Worm (Caenorhabditis elegans) whole organism, young adult: ENCODE data around the gene Y105C5B.3.

ENCODE experiments used
- B0336.3 ChIP-seq: fragments of 200-800 bp; sonication (Bioruptor generic); IDR thresholded peaks from 2 replicates; pipeline ENCODE4 v1.3.6; 2022; ENCODE audit warnings: missing genetic modification characterization, missing compliant biosample characterization
- D2030.7 ChIP-seq: fragments of 200-800 bp; sonication (Bioruptor generic); IDR thresholded peaks from 2 replicates; pipeline ENCODE4 v1.3.6; 2022; ENCODE audit warnings: missing genetic modification reagents, missing genetic modification characterization, missing compliant biosample characterization
- F10E7.11 ChIP-seq: sonication (generic microtip); optimal IDR thresholded peaks from 2 replicates; lab custom pipeline; 2017; ENCODE audit warnings: mild to moderate bottlenecking, missing genetic modification characterization, moderate library complexity, missing compliant biosample characterization
- F23B12.7 ChIP-seq: sonication (generic microtip); optimal IDR thresholded peaks from 2 replicates; lab custom pipeline; 2017; ENCODE audit warnings: missing genetic modification characterization, mild to moderate bottlenecking, missing compliant biosample characterization, antibody characterized with exemption, moderate library complexity; ENCODE audit not compliant: insufficient read depth
- F33H1.4 ChIP-seq: fragments of 200-800 bp; sonication (Bioruptor generic); IDR thresholded peaks from 2 replicates; pipeline ENCODE4 v1.3.6; 2022; ENCODE audit warnings: missing genetic modification reagents, missing genetic modification characterization, missing compliant biosample characterization
- F37B4.10 ChIP-seq: fragments of 200-800 bp; sonication (Bioruptor generic); IDR thresholded peaks from 2 replicates; pipeline ENCODE4 v1.3.6; 2022; ENCODE audit warnings: missing genetic modification characterization, missing compliant biosample characterization
- aptf-2 ChIP-seq: fragments of 200-800 bp; sonication (Bioruptor generic); conservative IDR thresholded peaks from 2 replicates; pipeline ENCODE4 v1.3.6; 2022; ENCODE audit warnings: missing genetic modification reagents, missing genetic modification characterization, missing compliant biosample characterization
- aptf-3 ChIP-seq: fragments of 200-800 bp; sonication (Bioruptor generic); IDR thresholded peaks from 2 replicates; pipeline ENCODE4 v1.3.6; 2022; ENCODE audit warnings: missing genetic modification characterization, missing compliant biosample characterization
- athp-1 ChIP-seq: sonication (generic microtip); optimal IDR thresholded peaks from 2 replicates; lab custom pipeline; 2017; ENCODE audit warnings: mild to moderate bottlenecking, missing genetic modification characterization, missing compliant biosample characterization
- attf-3 ChIP-seq: fragments of 200-800 bp; sonication (Bioruptor generic); conservative IDR thresholded peaks from 2 replicates; pipeline ENCODE4 v1.3.6; 2022; ENCODE audit warnings: missing genetic modification reagents, missing genetic modification characterization, missing compliant biosample characterization
- attf-6 ChIP-seq: fragments of 200-800 bp; sonication (Bioruptor generic); IDR thresholded peaks from 2 replicates; pipeline ENCODE4 v1.3.6; 2022; ENCODE audit warnings: missing genetic modification reagents, missing genetic modification characterization, missing compliant biosample characterization
- ceh-91 ChIP-seq: fragments of 200-800 bp; sonication (Bioruptor generic); IDR thresholded peaks from 2 replicates; pipeline ENCODE4 v1.3.6; 2022; ENCODE audit warnings: missing genetic modification reagents, missing genetic modification characterization, missing compliant biosample characterization
- die-1 ChIP-seq: sonication (generic microtip); optimal IDR thresholded peaks from 2 replicates; lab custom pipeline; 2016; ENCODE audit warnings: missing genotype, mild to moderate bottlenecking, missing genetic modification characterization, missing compliant biosample characterization
- dox-1 ChIP-seq: fragments of 200-800 bp; sonication (Bioruptor generic); IDR thresholded peaks from 2 replicates; pipeline ENCODE4 v1.3.6; 2022; ENCODE audit warnings: missing genetic modification reagents, missing genetic modification characterization, missing compliant biosample characterization
- him-1 ChIP-seq: sonication (generic microtip); optimal IDR thresholded peaks from 2 replicates; lab custom pipeline; 2016; ENCODE audit warnings: missing genotype, missing genetic modification reagents, missing genetic modification characterization, missing compliant biosample characterization
- hmg-20 ChIP-seq: fragments of 200-800 bp; sonication (Bioruptor generic); IDR thresholded peaks from 2 replicates; pipeline ENCODE4 v1.3.6; 2022; ENCODE audit warnings: missing genetic modification reagents, missing genetic modification characterization, missing compliant biosample characterization
- lag-1 ChIP-seq: fragments of 200-800 bp; sonication (Bioruptor generic); IDR thresholded peaks from 2 replicates; pipeline ENCODE4 v1.3.6; 2022; ENCODE audit warnings: missing genetic modification reagents, missing genetic modification characterization, missing compliant biosample characterization
- lin-54 ChIP-seq: fragments of 200-800 bp; sonication (Bioruptor generic); optimal IDR thresholded peaks from 2 replicates; lab custom pipeline; 2018; ENCODE audit warnings: mild to moderate bottlenecking, missing genetic modification characterization, missing compliant biosample characterization
- lsy-27 ChIP-seq: sonication (generic microtip); optimal IDR thresholded peaks from 2 replicates; lab custom pipeline; 2017; ENCODE audit warnings: missing genetic modification characterization, mild to moderate bottlenecking, missing compliant biosample characterization, antibody characterized with exemption, missing genotype, borderline replicate concordance; ENCODE audit not compliant: insufficient read depth
- madf-3 ChIP-seq: fragments of 200-800 bp; sonication (Bioruptor generic); IDR thresholded peaks from 2 replicates; pipeline ENCODE4 v1.3.6; 2022; ENCODE audit warnings: missing genetic modification reagents, missing genetic modification characterization, missing compliant biosample characterization
- madf-8 ChIP-seq: fragments of 200-800 bp; sonication (Bioruptor generic); conservative IDR thresholded peaks from 2 replicates; pipeline ENCODE4 v1.3.6; 2022; ENCODE audit warnings: missing genetic modification reagents, missing genetic modification characterization, missing compliant biosample characterization
- mcd-1 ChIP-seq: fragments of 200-800 bp; sonication (Bioruptor generic); IDR thresholded peaks from 2 replicates; pipeline ENCODE4 v1.3.6; 2022; ENCODE audit warnings: missing genetic modification reagents, missing genetic modification characterization, missing compliant biosample characterization
- mes-4 ChIP-seq: sonication (generic microtip); optimal IDR thresholded peaks from 2 replicates; lab custom pipeline; 2016; ENCODE audit warnings: missing genotype, missing genetic modification characterization, missing compliant biosample characterization
- nfya-2 ChIP-seq: fragments of 200-800 bp; sonication (Bioruptor generic); IDR thresholded peaks from 2 replicates; pipeline ENCODE4 v1.3.6; 2022; ENCODE audit warnings: missing genetic modification reagents, missing genetic modification characterization, missing compliant biosample characterization
- pbrm-1 ChIP-seq: fragments of 200-800 bp; sonication (Bioruptor generic); IDR thresholded peaks from 2 replicates; pipeline ENCODE4 v1.3.6; 2022; ENCODE audit warnings: missing genetic modification reagents, missing genetic modification characterization, missing compliant biosample characterization
- rcor-1 ChIP-seq: fragments of 200-800 bp; sonication (Bioruptor generic); IDR thresholded peaks from 2 replicates; pipeline ENCODE4 v1.3.6; 2022; ENCODE audit warnings: missing genetic modification reagents, missing genetic modification characterization, missing compliant biosample characterization
- rpc-1 ChIP-seq, 2 experiments: fragments of 150-350 bp in 1 of 2; sonication (generic microtip) in 1 of 2; optimal IDR thresholded peaks; 2 replicates each; lab custom pipeline; 2014 to 2018; ENCODE audit warnings: missing biosample characterization in 1 of 2, missing genetic modification characterization in 1 of 2, missing genetic modification reagents in 1 of 2, missing genotype in 1 of 2
- snpc-4 ChIP-seq, 5 experiments: fragments of 150-350 bp in 1 of 5; sonication (generic microtip) in 4 of 5; optimal IDR thresholded peaks; 2 replicates each; lab custom pipeline; 2014 to 2018; ENCODE audit warnings: missing genetic modification characterization in 5 of 5, missing biosample characterization in 3 of 5, antibody characterized with exemption in 2 of 5, mild to moderate bottlenecking in 2 of 5, missing compliant biosample characterization in 2 of 5, missing genotype in 2 of 5, moderate library complexity in 2 of 5, missing genetic modification reagents in 1 of 5
- zfh-2 ChIP-seq: fragments of 200-800 bp; sonication (Bioruptor generic); conservative IDR thresholded peaks from 2 replicates; pipeline ENCODE4 v1.3.6; 2022; ENCODE audit warnings: missing genetic modification reagents, missing genetic modification characterization, missing compliant biosample characterization
- ztf-18 ChIP-seq: sonication (generic microtip); optimal IDR thresholded peaks from 2 replicates; lab custom pipeline; 2016; ENCODE audit warnings: missing genotype, mild to moderate bottlenecking, missing genetic modification characterization, missing compliant biosample characterization
- ztf-6 ChIP-seq: fragments of 200-800 bp; sonication (Bioruptor generic); IDR thresholded peaks from 2 replicates; pipeline ENCODE4 v1.3.6; 2022; ENCODE audit warnings: missing genetic modification reagents, missing genetic modification characterization, missing compliant biosample characterization

The Y105C5B.3 gene

ce11 chrIV:15853820-15854426 lies 30.1 kb upstream of the Y105C5B.3 start (continued):
- TF ChIP-seq athp-1 (tag; lab: Kevin White, UChicago) (no peak), attf-3 (GFP tag; lab: Robert Waterston, UW) (no peak), lsy-27 (no peak), ztf-6 (GFP tag; lab: Robert Waterston, UW) (no peak), lag-1 (GFP tag; lab: Robert Waterston, UW) (0 out of 2 replicates have a peak, but pooled peaks have one; percentile 36), rpc-1 (optimal IDR thresholded peaks at IDR 0.05; lab: Kevin White, UChicago) (no peak), rpc-1 (tag; optimal IDR thresholded peaks at IDR 0.05; lab: Kevin White, UChicago) (no peak), him-1 (tag; lab: Kevin White, UChicago) (no peak), attf-6 (GFP tag; lab: Robert Waterston, UW) (peak; percentile 92), die-1 (tag; lab: Kevin White, UChicago) (no peak), mes-4 (tag; lab: Kevin White, UChicago) (no peak), D2030.7 (GFP tag; lab: Robert Waterston, UW) (peak; percentile 26; the same call in 1 of the 2 replicates), F23B12.7 (tag; lab: Kevin White, UChicago) (no peak), aptf-3 (peak; percentile 76; the same call in 1 of the 2 replicates), F33H1.4 (GFP tag; lab: Robert Waterston, UW) (0 out of 2 replicates have a peak, but pooled peaks have one; percentile 11), madf-3 (GFP tag; lab: Robert Waterston, UW) (peak; percentile 79), zfh-2 (GFP tag; lab: Robert Waterston, UW) (peak; percentile 96), F37B4.10 (GFP tag; lab: Robert Waterston, UW) (0 out of 2 replicates have a peak, but pooled peaks have one; percentile 86), aptf-2 (no peak), hmg-20 (GFP tag; lab: Robert Waterston, UW) (0 out of 2 replicates have a peak, but pooled peaks have one; percentile 37), mcd-1 (GFP tag; lab: Robert Waterston, UW) (no peak; the same call in 1 of the 2 replicates), ztf-18 (no peak), dox-1 (GFP tag; lab: Robert Waterston, UW) (no peak), madf-8 (GFP tag; lab: Robert Waterston, UW) (no peak), ceh-91 (GFP tag; lab: Robert Waterston, UW) (no peak), lin-54 (GFP tag; lab: Kevin White, UChicago) (no peak)

DNA sequence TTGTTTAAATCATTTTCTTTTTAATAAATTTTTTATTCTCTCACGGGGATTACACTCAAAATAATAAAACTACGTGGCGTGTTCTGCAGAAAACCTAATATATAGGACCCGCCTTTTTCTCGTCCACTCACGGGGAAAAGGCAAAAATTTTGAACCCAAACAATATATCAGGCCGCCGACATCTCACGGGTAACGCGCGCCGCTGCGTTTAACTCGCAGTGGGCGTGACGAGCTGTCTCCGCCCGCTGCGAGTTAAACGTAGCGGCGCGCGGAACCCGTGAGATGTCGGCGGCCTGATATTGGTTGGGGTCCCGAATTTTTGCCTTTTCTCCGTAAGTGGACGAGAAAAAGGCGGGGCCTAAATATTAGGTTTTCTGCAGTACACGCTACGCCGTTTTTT lies 22.5 kb upstream of the Y105C5B.3 start:
- TF ChIP-seq snpc-4 (GFP tag; optimal IDR thresholded peaks at IDR 0.05; lab: Kevin White, UChicago) (no peak), snpc-4 (tag; optimal IDR thresholded peaks at IDR 0.05; lab: Kevin White, UChicago) (peak in 2 of 4 experiments; percentile 15 to 91), rcor-1 (GFP tag; lab: Robert Waterston, UW) (no peak), nfya-2 (GFP tag; lab: Robert Waterston, UW) (no peak), madf-8 (GFP tag; lab: Robert Waterston, UW) (no peak), attf-6 (GFP tag; lab: Robert Waterston, UW) (0 out of 2 replicates have a peak, but pooled peaks have one; percentile 16), F10E7.11 (tag; lab: Kevin White, UChicago) (no peak), pbrm-1 (GFP tag; lab: Robert Waterston, UW) (0 out of 2 replicates have a peak, but pooled peaks have one; percentile 16)
- TF ChIP-seq, all 124 proteins: peak for 3

DNA sequence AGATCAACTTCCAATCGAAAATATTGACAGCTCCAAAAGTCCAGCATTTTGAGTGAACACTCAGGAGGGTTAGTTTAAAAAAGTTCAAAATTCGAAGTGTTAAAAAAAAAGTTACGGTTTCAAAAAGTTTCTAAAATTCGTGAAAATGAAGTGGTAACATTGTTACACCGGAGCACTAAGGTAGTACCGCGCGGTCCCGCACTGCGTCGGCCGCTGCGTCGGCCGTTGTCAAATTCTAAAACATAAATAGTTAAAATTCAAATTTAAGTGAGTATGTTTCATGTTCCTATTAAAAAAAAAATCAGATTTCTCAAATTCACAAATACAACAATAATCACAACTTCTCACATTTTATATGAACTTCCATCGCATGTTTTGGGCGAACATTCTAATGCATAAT lies 15.7 kb upstream of the Y105C5B.3 start:
- 0 out of 2 replicates have a peak, but pooled peaks have one; percentile 20 for TF ChIP-seq attf-6 (GFP tag; lab: Robert Waterston, UW)
- no peak for TF ChIP-seq snpc-4 (GFP tag; optimal IDR thresholded peaks at IDR 0.05; lab: Kevin White, UChicago)
- TF ChIP-seq snpc-4 (tag; optimal IDR thresholded peaks at IDR 0.05; lab: Kevin White, UChicago), result peak in 3 of 4 experiments; percentile 32 to 56 (median 53)
- no peak for TF ChIP-seq B0336.3 (GFP tag; lab: Robert Waterston, UW)
- TF ChIP-seq, all 124 proteins: peak for 2
